Worm (Caenorhabditis elegans) whole organism, L2 larva: ENCODE measurements around the gene smf-1.

ENCODE experiments used
- ZK546.5 ChIP-seq: sonication (generic microtip); optimal IDR thresholded peaks from 2 replicates; lab custom pipeline; 2017; ENCODE audit warnings: missing biosample characterization, missing genetic modification characterization
- ama-1 ChIP-seq: fragments of 150-350 bp; optimal IDR thresholded peaks from 2 replicates; lab custom pipeline; 2018; ENCODE audit warnings: inconsistent platforms
- nhr-11 ChIP-seq: fragments of 150-350 bp; optimal IDR thresholded peaks from 2 replicates; lab custom pipeline; 2014; ENCODE audit warnings: missing biosample characterization, missing genetic modification characterization
- nhr-77 ChIP-seq: fragments of 150-350 bp; optimal IDR thresholded peaks from 2 replicates; lab custom pipeline; 2014; ENCODE audit warnings: missing biosample characterization, missing genetic modification characterization
- skn-1 ChIP-seq: sonication (generic microtip); optimal IDR thresholded peaks from 2 replicates; lab custom pipeline; 2017; ENCODE audit warnings: missing biosample characterization, missing genetic modification characterization
- ztf-4 ChIP-seq: fragments of 150-350 bp; optimal IDR thresholded peaks from 2 replicates; lab custom pipeline; 2014; ENCODE audit warnings: missing biosample characterization, missing genetic modification characterization

DNA sequence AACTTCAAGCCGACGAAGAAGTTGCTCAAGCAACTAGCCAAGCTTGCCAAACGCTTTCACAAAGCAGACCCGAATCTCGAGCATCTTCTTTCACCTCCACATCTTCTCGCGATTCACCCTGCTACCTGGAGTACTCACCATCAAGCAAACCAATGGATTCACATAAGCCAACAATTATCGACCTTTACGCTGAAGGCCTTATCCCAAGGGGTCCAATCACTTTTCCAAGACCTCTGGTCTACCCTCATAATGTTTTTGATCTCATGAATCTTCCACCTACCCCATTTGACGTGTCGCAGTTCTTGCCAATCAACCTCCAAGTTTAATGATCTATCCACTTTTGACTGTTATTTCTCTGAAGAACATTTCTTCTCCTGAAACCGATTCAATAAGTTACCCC lies 20.5 kb upstream of the smf-1 start:
- no peak for TF ChIP-seq ama-1 (lab: Kevin White, UChicago)
- TF ChIP-seq nhr-11 (tag; lab: Kevin White, UChicago), result no peak
- no peak for TF ChIP-seq nhr-77
- no peak for TF ChIP-seq ZK546.5 (tag; lab: Kevin White, UChicago)
- TF ChIP-seq ztf-4 (tag; lab: Kevin White, UChicago), result no peak
- no peak for TF ChIP-seq skn-1 (tag; lab: Kevin White, UChicago)
